Worm (Caenorhabditis elegans) whole organism, L1 larva: ENCODE data around the gene pkc-3.

Experiments
- C04F5.9 ChIP-seq: sonication (generic microtip); optimal IDR thresholded peaks from 2 replicates; lab custom pipeline; 2016; ENCODE audit warnings: missing genetic modification characterization, missing compliant biosample characterization
- C16A3.4 ChIP-seq: fragments of 150-350 bp; optimal IDR thresholded peaks from 2 replicates; lab custom pipeline; 2014; ENCODE audit warnings: missing biosample characterization, missing genetic modification characterization
- C34B4.2 ChIP-seq: sonication (generic microtip); optimal IDR thresholded peaks from 2 replicates; lab custom pipeline; 2017; ENCODE audit warnings: mild to moderate bottlenecking, missing genetic modification characterization, missing compliant biosample characterization
- aha-1 ChIP-seq: fragments of 150-350 bp; optimal IDR thresholded peaks from 2 replicates; lab custom pipeline; 2014; ENCODE audit warnings: missing biosample characterization, missing genetic modification characterization
- ama-1 ChIP-seq: fragments of 150-350 bp; optimal IDR thresholded peaks from 2 replicates; lab custom pipeline; 2014
- ceh-63 ChIP-seq: fragments of 200-800 bp; sonication (Bioruptor generic); optimal IDR thresholded peaks from 2 replicates; lab custom pipeline; 2018; ENCODE audit warnings: mild to moderate bottlenecking, missing genetic modification characterization, missing compliant biosample characterization
- ceh-8 ChIP-seq: fragments of 200-800 bp; sonication (Bioruptor generic); optimal IDR thresholded peaks from 2 replicates; lab custom pipeline; 2018; ENCODE audit warnings: mild to moderate bottlenecking, missing genetic modification characterization, moderate library complexity, missing compliant biosample characterization
- ceh-82 ChIP-seq, 3 experiments: fragments of 150-350 bp in 1 of 3; sonication (generic microtip) in 2 of 3; optimal IDR thresholded peaks; 2 replicates each; lab custom pipeline; 2014 to 2017; ENCODE audit warnings: missing biosample characterization in 3 of 3, missing genetic modification characterization in 3 of 3
- ceh-88 ChIP-seq: fragments of 200-800 bp; sonication (Bioruptor generic); IDR thresholded peaks from 2 replicates; pipeline ENCODE4 v1.3.6; 2022; ENCODE audit warnings: missing genetic modification characterization, missing compliant biosample characterization
- dpl-1 ChIP-seq, 3 experiments: fragments of 150-350 bp in 2 of 3; sonication (generic microtip) in 1 of 3; optimal IDR thresholded peaks; 2 replicates each; lab custom pipeline; 2014 to 2017; ENCODE audit warnings: missing biosample characterization in 3 of 3, missing genetic modification characterization in 3 of 3, missing genetic modification reagents in 3 of 3
- dsc-1 ChIP-seq: sonication (generic microtip); optimal IDR thresholded peaks from 2 replicates; lab custom pipeline; 2016; ENCODE audit warnings: mild to moderate bottlenecking, missing genetic modification characterization, missing compliant biosample characterization
- elt-3 ChIP-seq, 6 experiments: fragments of 150-350 bp in 1 of 6; sonication (generic microtip); optimal IDR thresholded peaks; 2 replicates each; lab custom pipeline; 2017 to 2018; ENCODE audit warnings: missing biosample characterization in 6 of 6, missing genetic modification characterization in 6 of 6, inconsistent platforms in 1 of 6
- grh-1 ChIP-seq: fragments of 200-800 bp; sonication (Bioruptor generic); IDR thresholded peaks from 2 replicates; pipeline ENCODE4 v1.3.6; 2022; ENCODE audit warnings: missing genetic modification reagents, missing genetic modification characterization, missing compliant biosample characterization
- hlh-4 ChIP-seq: sonication (generic microtip); optimal IDR thresholded peaks from 2 replicates; lab custom pipeline; 2016; ENCODE audit warnings: mild to moderate bottlenecking, missing genetic modification characterization, missing compliant biosample characterization
- hpl-2 ChIP-seq: fragments of 150-350 bp; optimal IDR thresholded peaks from 2 replicates; lab custom pipeline; 2014; ENCODE audit warnings: missing biosample characterization, missing genetic modification reagents, missing genetic modification characterization
- irx-1 ChIP-seq: sonication (generic microtip); optimal IDR thresholded peaks from 2 replicates; lab custom pipeline; 2016; ENCODE audit warnings: missing genetic modification characterization, missing compliant biosample characterization
- isw-1 ChIP-seq: fragments of 200-800 bp; sonication (Bioruptor generic); IDR thresholded peaks from 2 replicates; pipeline ENCODE4 v1.3.6; 2022; ENCODE audit warnings: missing genetic modification characterization, missing compliant biosample characterization
- lin-13 ChIP-seq: fragments of 150-350 bp; optimal IDR thresholded peaks from 2 replicates; lab custom pipeline; 2014; ENCODE audit warnings: missing biosample characterization, missing genetic modification reagents, missing genetic modification characterization
- lin-14 ChIP-seq: fragments of 200-800 bp; sonication (Bioruptor generic); optimal IDR thresholded peaks from 2 replicates; lab custom pipeline; 2018; ENCODE audit warnings: mild to moderate bottlenecking, missing genetic modification characterization, moderate library complexity, missing compliant biosample characterization
- lir-3 ChIP-seq: sonication (generic microtip); optimal IDR thresholded peaks from 2 replicates; lab custom pipeline; 2016; ENCODE audit warnings: mild to moderate bottlenecking, missing genetic modification characterization, moderate library complexity, missing compliant biosample characterization; ENCODE audit not compliant: poor library complexity
- mef-2 ChIP-seq: fragments of 150-350 bp; optimal IDR thresholded peaks from 2 replicates; lab custom pipeline; 2014; ENCODE audit warnings: missing biosample characterization, missing genetic modification characterization
- mep-1 ChIP-seq: fragments of 150-350 bp; optimal IDR thresholded peaks from 2 replicates; lab custom pipeline; 2014; ENCODE audit warnings: missing biosample characterization, missing genetic modification characterization
- nhr-11 ChIP-seq: fragments of 150-350 bp; optimal IDR thresholded peaks from 2 replicates; lab custom pipeline; 2014; ENCODE audit warnings: missing biosample characterization, missing genetic modification characterization
- nhr-12 ChIP-seq: sonication (generic microtip); optimal IDR thresholded peaks from 2 replicates; lab custom pipeline; 2017; ENCODE audit warnings: missing biosample characterization, missing genetic modification characterization
- nhr-19 ChIP-seq: fragments of 200-800 bp; sonication (Bioruptor generic); conservative IDR thresholded peaks from 2 replicates; pipeline ENCODE4 v1.3.6; 2022; ENCODE audit warnings: missing genetic modification characterization, missing compliant biosample characterization
- nhr-47 ChIP-seq: sonication (generic microtip); optimal IDR thresholded peaks from 2 replicates; lab custom pipeline; 2016; ENCODE audit warnings: mild to moderate bottlenecking, missing genetic modification characterization, moderate library complexity, missing compliant biosample characterization
- nhr-71 ChIP-seq: sonication (generic microtip); optimal IDR thresholded peaks from 2 replicates; lab custom pipeline; 2016; ENCODE audit warnings: mild to moderate bottlenecking, missing genetic modification characterization, moderate library complexity, missing compliant biosample characterization
- nhr-76 ChIP-seq: sonication (generic microtip); optimal IDR thresholded peaks from 2 replicates; lab custom pipeline; 2017; ENCODE audit warnings: missing biosample characterization, missing genetic modification characterization
- pag-3 ChIP-seq: sonication (generic microtip); optimal IDR thresholded peaks from 2 replicates; lab custom pipeline; 2017; ENCODE audit warnings: missing genetic modification characterization, mild to moderate bottlenecking, missing compliant biosample characterization, antibody characterized with exemption, borderline replicate concordance; ENCODE audit not compliant: insufficient read depth
- snpc-4 ChIP-seq: fragments of 150-350 bp; optimal IDR thresholded peaks from 2 replicates; lab custom pipeline; 2014; ENCODE audit warnings: missing biosample characterization, missing genetic modification characterization
- snu-23 ChIP-seq: sonication (generic microtip); optimal IDR thresholded peaks from 2 replicates; lab custom pipeline; 2016; ENCODE audit warnings: missing genetic modification characterization, missing compliant biosample characterization
- tbx-2 ChIP-seq: sonication (generic microtip); optimal IDR thresholded peaks from 2 replicates; lab custom pipeline; 2016; ENCODE audit warnings: missing genetic modification characterization, missing compliant biosample characterization
- unc-130 ChIP-seq: fragments of 150-350 bp; optimal IDR thresholded peaks from 2 replicates; lab custom pipeline; 2017; ENCODE audit warnings: missing biosample characterization, missing genetic modification characterization, inconsistent platforms
- unc-86 ChIP-seq: sonication (generic microtip); optimal IDR thresholded peaks from 2 replicates; lab custom pipeline; 2016; ENCODE audit warnings: missing genetic modification characterization, missing compliant biosample characterization
- vab-15 ChIP-seq: sonication (generic microtip); optimal IDR thresholded peaks from 2 replicates; lab custom pipeline; 2017; ENCODE audit warnings: missing genotype, mild to moderate bottlenecking, missing genetic modification characterization, missing compliant biosample characterization
- zag-1 ChIP-seq: fragments of 150-350 bp; optimal IDR thresholded peaks from 2 replicates; lab custom pipeline; 2014; ENCODE audit warnings: missing biosample characterization, missing genetic modification characterization
- zip-4 ChIP-seq: fragments of 200-800 bp; sonication (Bioruptor generic); optimal IDR thresholded peaks from 2 replicates; lab custom pipeline; 2018; ENCODE audit warnings: mild to moderate bottlenecking, missing genetic modification characterization, moderate library complexity, missing compliant biosample characterization
- ztf-11 ChIP-seq, 2 experiments: sonication (generic microtip); optimal IDR thresholded peaks; 2 replicates each; lab custom pipeline; 2016 to 2017; ENCODE audit warnings: missing genetic modification characterization in 2 of 2, missing biosample characterization in 1 of 2, missing compliant biosample characterization in 1 of 2

The pkc-3 gene

ce11 chrII:5358137-5358745 lies 21.6 kb upstream of the pkc-3 start, which contains the start of the genes F09E5.11 and bmy-1 (continued):
- peak; percentile 86 for TF ChIP-seq lin-13 (GFP tag; lab: Kevin White, UChicago)
- peak; percentile 64 for TF ChIP-seq unc-130
- TF ChIP-seq pag-3 (tag; lab: Kevin White, UChicago): no peak
- TF ChIP-seq nhr-71 (tag; lab: Kevin White, UChicago): peak; percentile 94
- no peak for TF ChIP-seq hpl-2 (GFP tag; lab: Kevin White, UChicago)
- peak; percentile 67 for TF ChIP-seq ceh-8 (GFP tag; lab: Kevin White, UChicago)
- TF ChIP-seq nhr-76 (tag; lab: Kevin White, UChicago): no peak
- TF ChIP-seq dsc-1 (tag; lab: Kevin White, UChicago): peak; percentile 85
- peak; percentile 46 for TF ChIP-seq zip-4
- TF ChIP-seq dpl-1 (GFP tag; optimal IDR thresholded peaks at IDR 0.05; lab: Kevin White, UChicago): peak; percentile 61 to 76 (median 74)
- TF ChIP-seq grh-1: peak; percentile 66
- TF ChIP-seq nhr-19 (GFP tag; lab: Robert Waterston, UW): peak; percentile 85
- peak; percentile 85 for TF ChIP-seq unc-86 (tag; lab: Kevin White, UChicago)
- TF ChIP-seq ztf-11 (tag; optimal IDR thresholded peaks at IDR 0.05; lab: Kevin White, UChicago): peak in 1 of 2 experiments; percentile 92
- peak; percentile 60 for TF ChIP-seq C04F5.9 (tag; lab: Kevin White, UChicago)
- peak; percentile 71 for TF ChIP-seq mep-1 (tag; lab: Kevin White, UChicago)
- TF ChIP-seq nhr-11 (tag; lab: Kevin White, UChicago): peak; percentile 16
- TF ChIP-seq mef-2 (tag; lab: Kevin White, UChicago): no peak
- TF ChIP-seq elt-3 (tag; optimal IDR thresholded peaks at IDR 0.05; lab: Kevin White, UChicago): peak in 2 of 6 experiments; percentile 16 to 29
- peak; percentile 84 for TF ChIP-seq irx-1 (tag; lab: Kevin White, UChicago)
- no peak for TF ChIP-seq ama-1 (lab: Kevin White, UChicago)
- peak; percentile 91 for TF ChIP-seq nhr-47
- no peak for TF ChIP-seq hlh-4 (tag; lab: Kevin White, UChicago)
- TF ChIP-seq, all 84 proteins: peak for 57

- TF ChIP-seq vab-15 (tag; lab: Kevin White, UChicago) (no peak), aha-1 (tag; lab: Kevin White, UChicago) (no peak), lin-14 (GFP tag; lab: Kevin White, UChicago) (no peak)
- TF ChIP-seq, all 84 proteins: peak for 0
Observed at ce11 chrII:5359252-5359651, 20.6 kb upstream of the pkc-3 start, which contains the start of gene sec-6. sec-6 (plus strand) TSS chrII:5359552.

ce11 chrII:5364516-5364915 lies 15.3 kb upstream of the pkc-3 start:
- TF ChIP-seq snu-23 (GFP tag; lab: Kevin White, UChicago): no peak
- no peak for TF ChIP-seq lin-13 (GFP tag; lab: Kevin White, UChicago)
- TF ChIP-seq tbx-2 (tag; lab: Kevin White, UChicago): no peak
- no peak for TF ChIP-seq hpl-2 (GFP tag; lab: Kevin White, UChicago)
- TF ChIP-seq unc-86 (tag; lab: Kevin White, UChicago): no peak
- no peak for TF ChIP-seq lir-3 (tag; lab: Kevin White, UChicago)
- TF ChIP-seq ceh-88 (GFP tag; lab: Robert Waterston, UW): no peak
- no peak for TF ChIP-seq vab-15 (tag; lab: Kevin White, UChicago)
- TF ChIP-seq C34B4.2 (tag; lab: Kevin White, UChicago): no peak
- no peak for TF ChIP-seq C16A3.4
- TF ChIP-seq isw-1 (GFP tag; lab: Robert Waterston, UW): no peak
- TF ChIP-seq dpl-1 (GFP tag; optimal IDR thresholded peaks at IDR 0.05; lab: Kevin White, UChicago): no peak
- TF ChIP-seq nhr-19 (GFP tag; lab: Robert Waterston, UW): no peak
- TF ChIP-seq ceh-63 (GFP tag; lab: Kevin White, UChicago): no peak
- no peak for TF ChIP-seq zag-1 (tag; lab: Kevin White, UChicago)
- TF ChIP-seq mep-1 (tag; lab: Kevin White, UChicago): no peak
- TF ChIP-seq ceh-82 (tag; optimal IDR thresholded peaks at IDR 0.05; lab: Kevin White, UChicago): no peak
- no peak for TF ChIP-seq nhr-12 (tag; lab: Kevin White, UChicago)
- no peak for TF ChIP-seq snpc-4 (tag; lab: Kevin White, UChicago)
